Worm (Caenorhabditis elegans) whole organism, L2 larva: ENCODE measurements around the gene nlp-57.

Source experiments
- F13H6.1 ChIP-seq: sonication (generic microtip); optimal IDR thresholded peaks from 2 replicates; lab custom pipeline; 2016; ENCODE audit warnings: missing genetic modification characterization, missing compliant biosample characterization
- ZK546.5 ChIP-seq: sonication (generic microtip); optimal IDR thresholded peaks from 2 replicates; lab custom pipeline; 2017; ENCODE audit warnings: missing biosample characterization, missing genetic modification characterization
- alr-1 ChIP-seq: fragments of 150-350 bp; optimal IDR thresholded peaks from 2 replicates; lab custom pipeline; 2014; ENCODE audit warnings: missing biosample characterization, missing genetic modification characterization
- ama-1 ChIP-seq: fragments of 150-350 bp; optimal IDR thresholded peaks from 2 replicates; lab custom pipeline; 2018; ENCODE audit warnings: inconsistent platforms
- ceh-82 ChIP-seq: fragments of 150-350 bp; optimal IDR thresholded peaks from 2 replicates; lab custom pipeline; 2014; ENCODE audit warnings: missing biosample characterization, missing genetic modification characterization
- crh-2 ChIP-seq: sonication (generic microtip); optimal IDR thresholded peaks from 2 replicates; lab custom pipeline; 2017; ENCODE audit warnings: missing biosample characterization, missing genetic modification characterization
- dmd-4 ChIP-seq: sonication (generic microtip); optimal IDR thresholded peaks from 2 replicates; lab custom pipeline; 2017; ENCODE audit warnings: missing biosample characterization, missing genetic modification characterization
- elt-3 ChIP-seq: sonication (generic microtip); optimal IDR thresholded peaks from 2 replicates; lab custom pipeline; 2017; ENCODE audit warnings: missing biosample characterization, missing genetic modification characterization
- fos-1 ChIP-seq: fragments of 150-350 bp; optimal IDR thresholded peaks from 2 replicates; lab custom pipeline; 2014; ENCODE audit warnings: missing biosample characterization, missing genetic modification characterization
- gmeb-1 ChIP-seq: fragments of 150-350 bp; optimal IDR thresholded peaks from 2 replicates; lab custom pipeline; 2014; ENCODE audit warnings: missing biosample characterization, missing genetic modification characterization
- lin-11 ChIP-seq: fragments of 150-350 bp; sonication (generic microtip); optimal IDR thresholded peaks from 2 replicates; lab custom pipeline; 2014; ENCODE audit warnings: missing biosample characterization, missing genetic modification characterization, inconsistent platforms, mixed read lengths
- lin-13 ChIP-seq: fragments of 150-350 bp; optimal IDR thresholded peaks from 2 replicates; lab custom pipeline; 2014; ENCODE audit warnings: missing biosample characterization, missing genetic modification reagents, missing genetic modification characterization
- lin-39 ChIP-seq: fragments of 150-350 bp; optimal IDR thresholded peaks from 2 replicates; lab custom pipeline; 2014; ENCODE audit warnings: missing biosample characterization, missing genetic modification reagents, missing genetic modification characterization
- mab-5 ChIP-seq: fragments of 150-350 bp; optimal IDR thresholded peaks from 2 replicates; lab custom pipeline; 2014; ENCODE audit warnings: missing biosample characterization, missing genetic modification characterization
- mbf-1 ChIP-seq: sonication (generic microtip); optimal IDR thresholded peaks from 2 replicates; lab custom pipeline; 2017; ENCODE audit warnings: missing biosample characterization, missing genetic modification characterization
- nhr-11 ChIP-seq: fragments of 150-350 bp; optimal IDR thresholded peaks from 2 replicates; lab custom pipeline; 2014; ENCODE audit warnings: missing biosample characterization, missing genetic modification characterization
- nhr-12 ChIP-seq: fragments of 150-350 bp; optimal IDR thresholded peaks from 2 replicates; lab custom pipeline; 2014; ENCODE audit warnings: missing biosample characterization, missing genetic modification characterization
- nhr-129 ChIP-seq: fragments of 150-350 bp; optimal IDR thresholded peaks from 2 replicates; lab custom pipeline; 2014; ENCODE audit warnings: missing biosample characterization, missing genetic modification characterization
- nhr-23 ChIP-seq: fragments of 150-350 bp; optimal IDR thresholded peaks from 2 replicates; lab custom pipeline; 2014; ENCODE audit warnings: missing biosample characterization, missing genetic modification reagents, missing genetic modification characterization
- nhr-237 ChIP-seq: fragments of 150-350 bp; optimal IDR thresholded peaks from 2 replicates; lab custom pipeline; 2014; ENCODE audit warnings: missing biosample characterization, missing genetic modification characterization
- nhr-6 ChIP-seq: fragments of 150-350 bp; optimal IDR thresholded peaks from 2 replicates; lab custom pipeline; 2014; ENCODE audit warnings: missing biosample characterization, missing genetic modification characterization
- sem-4 ChIP-seq: fragments of 150-350 bp; optimal IDR thresholded peaks from 2 replicates; lab custom pipeline; 2014; ENCODE audit warnings: missing biosample characterization, missing genetic modification reagents, missing genetic modification characterization
- skn-1 ChIP-seq: sonication (generic microtip); optimal IDR thresholded peaks from 2 replicates; lab custom pipeline; 2017; ENCODE audit warnings: missing biosample characterization, missing genetic modification characterization
- sma-3 ChIP-seq: sonication (generic microtip); optimal IDR thresholded peaks from 2 replicates; lab custom pipeline; 2016; ENCODE audit warnings: missing genetic modification reagents, missing genetic modification characterization, missing compliant biosample characterization
- sma-9 ChIP-seq, 2 experiments: fragments of 150-350 bp in 1 of 2; sonication (generic microtip) in 1 of 2; optimal IDR thresholded peaks; 2 replicates each; lab custom pipeline; 2014 to 2016; ENCODE audit warnings: missing genetic modification characterization in 2 of 2, mild to moderate bottlenecking in 1 of 2, missing biosample characterization in 1 of 2, missing compliant biosample characterization in 1 of 2, missing genetic modification reagents in 1 of 2, moderate library complexity in 1 of 2
- unc-39 ChIP-seq: fragments of 150-350 bp; optimal IDR thresholded peaks from 2 replicates; lab custom pipeline; 2014; ENCODE audit warnings: missing biosample characterization, missing genetic modification characterization
- unc-55 ChIP-seq: fragments of 150-350 bp; sonication (generic microtip); optimal IDR thresholded peaks from 3 replicates; lab custom pipeline; 2014; ENCODE audit warnings: missing biosample characterization, missing genetic modification reagents, missing genetic modification characterization
- unc-62 ChIP-seq: fragments of 150-350 bp; optimal IDR thresholded peaks from 2 replicates; lab custom pipeline; 2014; ENCODE audit warnings: missing biosample characterization, missing genetic modification reagents, missing genetic modification characterization
- zag-1 ChIP-seq: fragments of 150-350 bp; optimal IDR thresholded peaks from 2 replicates; lab custom pipeline; 2014; ENCODE audit warnings: missing biosample characterization, missing genetic modification characterization
- ztf-4 ChIP-seq: fragments of 150-350 bp; optimal IDR thresholded peaks from 2 replicates; lab custom pipeline; 2014; ENCODE audit warnings: missing biosample characterization, missing genetic modification characterization

The nlp-57 gene

ce11 chrX:11339375-11339924 is 22.6 kb downstream of the nlp-57 start, which contains the start of gene aco-1 (continued):
- TF ChIP-seq mab-5, result no peak
- TF ChIP-seq nhr-11 (tag; lab: Kevin White, UChicago), result no peak

ce11 chrX:11340478-11340877 is 23.6 kb downstream of the nlp-57 start:
- TF ChIP-seq crh-2 (tag; lab: Kevin White, UChicago) (peak; percentile 64), nhr-11 (tag; lab: Kevin White, UChicago) (no peak), ZK546.5 (tag; lab: Kevin White, UChicago) (no peak)

ce11 chrX:11344899-11345298 is 28.0 kb downstream of the nlp-57 start:
- TF ChIP-seq unc-62 (GFP tag; lab: Kevin White, UChicago), result no peak
- TF ChIP-seq lin-11, result no peak
- no peak for TF ChIP-seq gmeb-1 (tag; lab: Kevin White, UChicago)
- no peak for TF ChIP-seq alr-1 (tag; lab: Kevin White, UChicago)
- no peak for TF ChIP-seq lin-39 (tag; lab: Kevin White, UChicago)
- TF ChIP-seq unc-55 (GFP tag; lab: Kevin White, UChicago), result no peak
- no peak for TF ChIP-seq ztf-4 (tag; lab: Kevin White, UChicago)
- TF ChIP-seq ama-1 (lab: Kevin White, UChicago), result no peak
- TF ChIP-seq skn-1 (tag; lab: Kevin White, UChicago), result no peak
- peak; percentile 8 for TF ChIP-seq F13H6.1 (tag; lab: Kevin White, UChicago)
- TF ChIP-seq fos-1 (tag; lab: Kevin White, UChicago), result peak; percentile 27
- TF ChIP-seq nhr-6 (tag; lab: Kevin White, UChicago), result no peak
- no peak for TF ChIP-seq unc-39 (tag; lab: Kevin White, UChicago)
- TF ChIP-seq mbf-1 (tag; lab: Kevin White, UChicago), result no peak
- TF ChIP-seq nhr-129 (tag; lab: Kevin White, UChicago), result peak; percentile 52

ce11 chrX:11345471-11345870 is 28.6 kb downstream of the nlp-57 start:
- TF ChIP-seq fos-1 (tag; lab: Kevin White, UChicago) (no peak), sma-9 (GFP tag; optimal IDR thresholded peaks at IDR 0.05; lab: Kevin White, UChicago) (peak; percentile 9), sma-9 (tag; optimal IDR thresholded peaks at IDR 0.05; lab: Kevin White, UChicago) (no peak)

- no peak for TF ChIP-seq nhr-237
- no peak for TF ChIP-seq nhr-6 (tag; lab: Kevin White, UChicago)
- TF ChIP-seq skn-1 (tag; lab: Kevin White, UChicago), result no peak
- no peak for TF ChIP-seq ztf-4 (tag; lab: Kevin White, UChicago)
- TF ChIP-seq lin-11, result no peak
- TF ChIP-seq ceh-82, result no peak
- TF ChIP-seq lin-13 (GFP tag; lab: Kevin White, UChicago), result no peak
- no peak for TF ChIP-seq sma-3
- TF ChIP-seq nhr-23 (tag; lab: Kevin White, UChicago), result no peak
- no peak for TF ChIP-seq crh-2 (tag; lab: Kevin White, UChicago)
- TF ChIP-seq zag-1, result no peak
- TF ChIP-seq lin-39 (tag; lab: Kevin White, UChicago), result no peak
- TF ChIP-seq ama-1 (lab: Kevin White, UChicago), result no peak
- no peak for TF ChIP-seq elt-3 (tag; lab: Kevin White, UChicago)
- TF ChIP-seq sem-4 (tag; lab: Kevin White, UChicago), result no peak
Measured at ce11 chrX:11346155-11346554, 29.3 kb downstream of the nlp-57 start, which contains the start of gene oct-2. Gene oct-2 (plus strand): TSS chrX:11346455.

ce11 chrX:11351288-11351687 is 34.4 kb downstream of the nlp-57 start:
- peak; percentile 50 for TF ChIP-seq fos-1 (tag; lab: Kevin White, UChicago)
- no peak for TF ChIP-seq mab-5
- TF ChIP-seq, all 48 proteins: peak for 1

ce11 chrX:11351856-11352255 is 35.0 kb downstream of the nlp-57 start, which contains the start of gene pgp-3:
Gene pgp-3 (plus strand): TSS chrX:11352156.
- TF ChIP-seq zag-1, result no peak
- TF ChIP-seq unc-62 (GFP tag; lab: Kevin White, UChicago), result no peak
- TF ChIP-seq lin-13 (GFP tag; lab: Kevin White, UChicago), result no peak
- no peak for TF ChIP-seq sma-3
- TF ChIP-seq nhr-12 (tag; lab: Kevin White, UChicago), result no peak
- no peak for TF ChIP-seq dmd-4
